Fruit fly (Drosophila melanogaster) whole organism, embryonic: Measurements from ENCODE around the gene CG7906.

Experiments
- Asciz ChIP-seq: fragments of 200-800 bp; sonication (Bioruptor generic); optimal IDR thresholded peaks from 2 replicates; lab custom pipeline; 2017; ENCODE audit warnings: missing biosample characterization, mild to moderate bottlenecking, missing genetic modification characterization, missing genetic modification reagents
- CG12219 ChIP-seq: fragments of 200-800 bp; sonication (Bioruptor generic); optimal IDR thresholded peaks from 3 replicates; lab custom pipeline; 2018; ENCODE audit warnings: missing biosample characterization, mild to moderate bottlenecking, missing genetic modification characterization
- CG13296 ChIP-seq: fragments of 200-800 bp; sonication (Bioruptor generic); optimal IDR thresholded peaks from 3 replicates; lab custom pipeline; 2018; ENCODE audit warnings: missing biosample characterization, mild to moderate bottlenecking, missing genetic modification characterization
- CG14860 ChIP-seq: fragments of 200-800 bp; sonication (Bioruptor generic); IDR thresholded peaks from 3 replicates; pipeline ENCODE4 v1.3.6; 2022; ENCODE audit warnings: missing biosample characterization, missing genetic modification characterization; ENCODE audit not compliant: partially characterized antibody
- CG17829 ChIP-seq: fragments of 200-800 bp; optimal IDR thresholded peaks from 2 replicates; lab custom pipeline; 2019; ENCODE audit warnings: missing biosample characterization, mild to moderate bottlenecking, missing genetic modification characterization, moderate library complexity
- CG2129 ChIP-seq: fragments of 200-800 bp; sonication (Bioruptor generic); IDR thresholded peaks from 2 replicates; pipeline ENCODE4 v1.3.6; 2022; ENCODE audit warnings: missing biosample characterization, missing genetic modification characterization; ENCODE audit not compliant: partially characterized antibody
- CG2889 ChIP-seq: fragments of 200-800 bp; sonication (Bioruptor generic); IDR thresholded peaks from 3 replicates; pipeline ENCODE4 v1.3.6; 2022; ENCODE audit warnings: missing biosample characterization, missing genetic modification characterization
- CG3065 ChIP-seq: fragments of 200-800 bp; sonication (Bioruptor generic); optimal IDR thresholded peaks from 2 replicates; lab custom pipeline; 2016; ENCODE audit warnings: missing biosample characterization, missing genetic modification characterization
- CG4404 ChIP-seq: fragments of 200-800 bp; sonication (Bioruptor generic); IDR thresholded peaks from 2 replicates; pipeline ENCODE4 v1.3.6; 2022; ENCODE audit warnings: missing biosample characterization, missing genetic modification characterization
- CG4617 ChIP-seq: fragments of 200-800 bp; sonication (Bioruptor generic); optimal IDR thresholded peaks from 3 replicates; lab custom pipeline; 2016; ENCODE audit warnings: missing biosample characterization, missing genetic modification characterization, borderline replicate concordance
- CG6654 ChIP-seq: fragments of 200-800 bp; sonication (Bioruptor generic); optimal IDR thresholded peaks from 2 replicates; lab custom pipeline; 2017; ENCODE audit warnings: missing biosample characterization, mild to moderate bottlenecking, missing genetic modification characterization
- CG6765 ChIP-seq: fragments of 200-800 bp; sonication (Bioruptor generic); optimal IDR thresholded peaks from 3 replicates; lab custom pipeline; 2017; ENCODE audit warnings: missing biosample characterization, mild to moderate bottlenecking, missing genetic modification characterization
- CG8359 ChIP-seq: fragments of 200-800 bp; sonication (Bioruptor generic); optimal IDR thresholded peaks from 2 replicates; lab custom pipeline; 2017; ENCODE audit warnings: missing biosample characterization, mild to moderate bottlenecking, missing genetic modification characterization, borderline replicate concordance
- CG9797 ChIP-seq: fragments of 200-800 bp; sonication (Bioruptor generic); optimal IDR thresholded peaks from 3 replicates; lab custom pipeline; 2018; ENCODE audit warnings: missing biosample characterization, mild to moderate bottlenecking, missing genetic modification characterization
- Dref ChIP-seq: fragments of 200-800 bp; sonication (Bioruptor generic); IDR thresholded peaks from 2 replicates; pipeline ENCODE4 v1.3.6; 2022; ENCODE audit warnings: missing biosample characterization, missing genetic modification characterization
- Eip74EF ChIP-seq, 2 experiments: fragments of 200-800 bp in 1 of 2; fragments of >200 bp in 1 of 2; sonication (Bioruptor generic) in 1 of 2; optimal IDR thresholded peaks; 2 replicates each; lab custom pipeline; 2017 to 2019; ENCODE audit warnings: missing biosample characterization in 2 of 2, missing genetic modification characterization in 2 of 2, mild to moderate bottlenecking in 1 of 2, moderate library complexity in 1 of 2
- Ets97D ChIP-seq: fragments of 200-800 bp; sonication (Bioruptor generic); optimal IDR thresholded peaks from 3 replicates; lab custom pipeline; 2016; ENCODE audit warnings: missing biosample characterization, missing genetic modification characterization
- H15 ChIP-seq: fragments of 200-800 bp; sonication (Bioruptor generic); IDR thresholded peaks from 3 replicates; pipeline ENCODE4 v1.3.6; 2022; ENCODE audit warnings: missing biosample characterization, missing genetic modification characterization
- HLH4C ChIP-seq: fragments of 200-800 bp; sonication (Bioruptor generic); IDR thresholded peaks from 3 replicates; pipeline ENCODE4 v1.3.6; 2022; ENCODE audit warnings: missing biosample characterization, missing genetic modification characterization; ENCODE audit not compliant: partially characterized antibody
- HLH54F ChIP-seq: fragments of 200-800 bp; sonication (Bioruptor generic); optimal IDR thresholded peaks from 3 replicates; lab custom pipeline; 2016; ENCODE audit warnings: missing biosample characterization, missing genetic modification characterization
- HLHmδ ChIP-seq: fragments of 200-800 bp; sonication (Bioruptor generic); optimal IDR thresholded peaks from 2 replicates; lab custom pipeline; 2018; ENCODE audit warnings: missing biosample characterization, mild to moderate bottlenecking, missing genetic modification characterization, moderate library complexity
- Hand ChIP-seq: fragments of 200-800 bp; sonication (Bioruptor generic); optimal IDR thresholded peaks from 2 replicates; lab custom pipeline; 2017; ENCODE audit warnings: mild to moderate bottlenecking, missing biosample characterization, missing genetic modification reagents, missing genetic modification characterization
- HmgD ChIP-seq: fragments of 200-800 bp; sonication (Bioruptor generic); optimal IDR thresholded peaks from 3 replicates; lab custom pipeline; 2016; ENCODE audit warnings: missing biosample characterization, missing genetic modification characterization
- NFAT ChIP-seq: fragments of 200-800 bp; sonication (Bioruptor generic); IDR thresholded peaks from 2 replicates; pipeline ENCODE4 v1.3.6; 2022; ENCODE audit warnings: missing biosample characterization, missing genetic modification characterization
- Sin3A ChIP-seq: fragments of >200 bp; optimal IDR thresholded peaks from 2 replicates; lab custom pipeline; 2018
- Sox102F ChIP-seq: fragments of 200-800 bp; sonication (Bioruptor generic); optimal IDR thresholded peaks from 2 replicates; lab custom pipeline; 2018; ENCODE audit warnings: missing biosample characterization, mild to moderate bottlenecking, missing genetic modification characterization, moderate library complexity
- Spps ChIP-seq: fragments of 200-800 bp; sonication (Bioruptor generic); optimal IDR thresholded peaks from 2 replicates; lab custom pipeline; 2018; ENCODE audit warnings: missing biosample characterization, mild to moderate bottlenecking, missing genetic modification characterization
- Stat92E ChIP-seq, 3 experiments: fragments of >200 bp in 2 of 3; fragments of 200-800 bp in 1 of 3; sonication (Bioruptor generic) in 1 of 3; optimal IDR thresholded peaks; 2 replicates each; lab custom pipeline; 2017 to 2019; ENCODE audit warnings: missing biosample characterization in 3 of 3, missing genetic modification characterization in 3 of 3, mild to moderate bottlenecking in 1 of 3, moderate library complexity in 1 of 3
- Vsx1 ChIP-seq: fragments of 200-800 bp; sonication (Bioruptor generic); optimal IDR thresholded peaks from 2 replicates; lab custom pipeline; 2017; ENCODE audit warnings: missing biosample characterization, mild to moderate bottlenecking, missing genetic modification characterization, missing genetic modification reagents
- Xrp1 ChIP-seq: fragments of 200-800 bp; sonication (Bioruptor generic); IDR thresholded peaks from 2 replicates; pipeline ENCODE4 v1.3.6; 2022; ENCODE audit warnings: missing biosample characterization, missing genetic modification characterization
- ato ChIP-seq: fragments of 200-800 bp; sonication (Bioruptor generic); IDR thresholded peaks from 2 replicates; pipeline ENCODE4 v1.3.6; 2022; ENCODE audit warnings: missing biosample characterization, missing genetic modification characterization; ENCODE audit not compliant: partially characterized antibody
- bowl ChIP-seq: fragments of 200-800 bp; sonication (Bioruptor generic); IDR thresholded peaks from 2 replicates; pipeline ENCODE4 v1.3.6; 2022; ENCODE audit warnings: missing biosample characterization, missing genetic modification characterization
- br ChIP-seq: fragments of >200 bp; optimal IDR thresholded peaks from 2 replicates; lab custom pipeline; 2017
- chm ChIP-seq: fragments of 200-800 bp; sonication (Bioruptor generic); IDR thresholded peaks from 2 replicates; pipeline ENCODE4 v1.3.6; 2022; ENCODE audit warnings: missing biosample characterization, missing genetic modification characterization
- dmrt99B ChIP-seq: fragments of 200-800 bp; sonication (Bioruptor generic); optimal IDR thresholded peaks from 2 replicates; lab custom pipeline; 2018; ENCODE audit warnings: missing biosample characterization, mild to moderate bottlenecking, missing genetic modification characterization, moderate library complexity
- dysf ChIP-seq: fragments of 200-800 bp; sonication (Bioruptor generic); IDR thresholded peaks from 3 replicates; pipeline ENCODE4 v1.3.6; 2022; ENCODE audit warnings: missing biosample characterization, missing genetic modification characterization
- ewg ChIP-seq: fragments of 200-800 bp; sonication (Bioruptor generic); optimal IDR thresholded peaks from 3 replicates; lab custom pipeline; 2017; ENCODE audit warnings: mild to moderate bottlenecking, missing biosample characterization, missing genetic modification reagents, missing genetic modification characterization
- grn ChIP-seq: fragments of 200-800 bp; sonication (Bioruptor generic); optimal IDR thresholded peaks from 3 replicates; lab custom pipeline; 2017; ENCODE audit warnings: missing biosample characterization, missing genetic modification characterization
- gt ChIP-seq: fragments of 200-800 bp; sonication (Bioruptor generic); IDR thresholded peaks from 2 replicates; pipeline ENCODE4 v1.3.6; 2022; ENCODE audit warnings: missing biosample characterization, missing genetic modification characterization
- lilli ChIP-seq: fragments of 200-800 bp; sonication (Bioruptor generic); optimal IDR thresholded peaks from 3 replicates; lab custom pipeline; 2016; ENCODE audit warnings: missing biosample characterization, missing genetic modification characterization
- mld ChIP-seq: fragments of 200-800 bp; sonication (Bioruptor generic); IDR thresholded peaks from 3 replicates; pipeline ENCODE4 v1.3.6; 2022; ENCODE audit warnings: missing biosample characterization, missing genetic modification characterization; ENCODE audit not compliant: partially characterized antibody
- nerfin-1 ChIP-seq: fragments of 200-800 bp; sonication (Bioruptor generic); optimal IDR thresholded peaks from 3 replicates; lab custom pipeline; 2019; ENCODE audit warnings: missing biosample characterization, mild to moderate bottlenecking, missing genetic modification characterization, moderate library complexity
- pros ChIP-seq: fragments of 200-800 bp; sonication (Bioruptor generic); optimal IDR thresholded peaks from 3 replicates; lab custom pipeline; 2019; ENCODE audit warnings: missing biosample characterization, mild to moderate bottlenecking, missing genetic modification characterization, moderate library complexity
- ranshi ChIP-seq: fragments of 200-800 bp; sonication (Bioruptor generic); IDR thresholded peaks from 2 replicates; pipeline ENCODE4 v1.3.6; 2022; ENCODE audit warnings: missing biosample characterization, missing genetic modification characterization
- sr ChIP-seq: fragments of 200-800 bp; sonication (Bioruptor generic); IDR thresholded peaks from 3 replicates; pipeline ENCODE4 v1.3.6; 2022; ENCODE audit warnings: missing biosample characterization, missing genetic modification characterization
- tgo ChIP-seq: fragments of 200-800 bp; sonication (Bioruptor generic); IDR thresholded peaks from 3 replicates; pipeline ENCODE4 v1.3.6; 2022; ENCODE audit warnings: missing biosample characterization, missing genetic modification characterization
- tio ChIP-seq: fragments of 200-800 bp; sonication (Bioruptor generic); optimal IDR thresholded peaks from 2 replicates; lab custom pipeline; 2017; ENCODE audit warnings: missing biosample characterization, missing genetic modification characterization, inconsistent platforms
- vnd ChIP-seq: fragments of 200-800 bp; sonication (Bioruptor generic); IDR thresholded peaks from 3 replicates; pipeline ENCODE4 v1.3.6; 2022; ENCODE audit warnings: missing biosample characterization, missing genetic modification characterization; ENCODE audit not compliant: partially characterized antibody
- wor ChIP-seq: fragments of 200-800 bp; sonication (Bioruptor generic); IDR thresholded peaks from 2 replicates; pipeline ENCODE4 v1.3.6; 2022; ENCODE audit warnings: missing biosample characterization, missing genetic modification characterization
- zen2 ChIP-seq: fragments of 200-800 bp; sonication (Bioruptor generic); IDR thresholded peaks from 3 replicates; pipeline ENCODE4 v1.3.6; 2022; ENCODE audit warnings: missing biosample characterization, missing genetic modification characterization; ENCODE audit not compliant: partially characterized antibody

The CG7906 gene

DNA sequence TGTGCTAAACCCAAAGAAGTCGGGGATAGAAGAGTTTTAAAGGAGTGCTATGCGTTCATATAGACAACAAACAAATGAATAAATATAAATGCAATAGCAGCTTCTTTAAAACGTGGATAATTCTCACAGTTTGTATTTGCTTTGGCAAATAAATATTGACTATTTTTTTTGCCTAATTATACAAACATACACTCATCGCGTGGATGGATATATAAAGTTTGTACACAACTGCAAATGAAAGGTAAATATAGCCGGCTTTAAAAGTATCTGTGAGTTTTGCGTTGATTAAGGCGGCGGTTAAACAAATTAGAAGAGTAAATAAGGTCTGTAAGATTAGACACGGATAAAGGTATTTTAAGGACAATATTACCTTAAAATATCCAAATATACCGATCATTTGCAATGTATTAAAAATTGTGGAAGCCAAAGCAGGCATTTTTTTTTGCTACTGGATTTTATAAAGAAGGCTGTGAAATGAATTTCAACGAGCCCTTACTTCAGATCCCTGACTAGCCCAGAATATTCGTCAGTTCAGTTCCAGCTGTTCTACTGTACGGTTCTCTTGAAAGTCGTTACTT is 18.7 kb upstream of the CG7906 start, which contains the start of gene CG7768 (continued):
- TF ChIP-seq CG6654 (GFP tag; lab: Kevin White, UChicago) (no peak), CG14860 (no peak), CG3065 (GFP tag; lab: Kevin White, UChicago) (no peak), pros (GFP tag; lab: Kevin White, UChicago) (no peak), grn (GFP tag; lab: Kevin White, UChicago) (no peak), CG4404 (GFP tag; lab: Robert Waterston, UW) (no peak), Xrp1 (GFP tag; lab: Robert Waterston, UW) (no peak), tgo (GFP tag; lab: Robert Waterston, UW) (no peak), Eip74EF (GFP tag; optimal IDR thresholded peaks at IDR 0.05; lab: Kevin White, UChicago) (no peak), CG4617 (GFP tag; lab: Kevin White, UChicago) (no peak), Dref (no peak), CG8359 (GFP tag; lab: Kevin White, UChicago) (no peak), CG13296 (GFP tag; lab: Kevin White, UChicago) (peak; percentile 84), Spps (no peak), Sox102F (GFP tag; lab: Kevin White, UChicago) (no peak), HLH54F (GFP tag; lab: Kevin White, UChicago) (peak; percentile 13), nerfin-1 (tag; lab: Kevin White, UChicago) (no peak), ewg (no peak), br (no peak), ranshi (GFP tag; lab: Robert Waterston, UW) (peak; percentile 60; the same call in 1 of the 2 replicates), tio (peak; percentile 37), CG6765 (GFP tag; lab: Kevin White, UChicago) (peak; percentile 78), Vsx1 (GFP tag; lab: Kevin White, UChicago) (peak; percentile 79), ato (no peak), lilli (peak; percentile 4), dmrt99B (peak; percentile 56), bowl (GFP tag; lab: Robert Waterston, UW) (no peak), dysf (GFP tag; lab: Robert Waterston, UW) (no peak), wor (GFP tag; lab: Robert Waterston, UW) (no peak), CG12219 (GFP tag; lab: Kevin White, UChicago) (peak; percentile 20), Sin3A (lab: Kevin White, UChicago) (no peak), NFAT (no peak), Ets97D (GFP tag; lab: Kevin White, UChicago) (no peak), HLH4C (no peak), HLHmδ (no peak), CG2129 (no peak), CG2889 (no peak), Stat92E (GFP tag; optimal IDR thresholded peaks at IDR 0.05; lab: Kevin White, UChicago) (no peak), Asciz (GFP tag; lab: Kevin White, UChicago) (peak; percentile 66), gt (GFP tag; lab: Robert Waterston, UW) (no peak), CG9797 (GFP tag; lab: Kevin White, UChicago) (no peak), zen2 (no peak), Hand (GFP tag; lab: Kevin White, UChicago) (no peak), H15 (GFP tag; lab: Robert Waterston, UW) (no peak), vnd (no peak), HmgD (no peak), sr (no peak), CG17829 (no peak), chm (GFP tag; lab: Robert Waterston, UW) (no peak), mld (GFP tag; lab: Robert Waterston, UW) (no peak)
